Fruit fly (Drosophila melanogaster): ENCODE measurements around the gene CG42367.

dm6 chr2L:9963603-9964042 is 33.2 kb downstream of the CG42367 start, which contains the start of gene CG5850:
- TF ChIP-seq gt (GFP tag; IDR thresholded peaks at IDR 0.05) (no peak), Sox100B (GFP tag; optimal IDR thresholded peaks at IDR 0.05) (peak; percentile 54), Hsf (GFP tag; optimal IDR thresholded peaks at IDR 0.05) (no peak), CG1832 (GFP tag; optimal IDR thresholded peaks at IDR 0.05) (no peak)

All from whole organism, embryonic.